Worm (Caenorhabditis elegans): Measurements from ENCODE around the gene pho-9.

The pho-9 gene

DNA sequence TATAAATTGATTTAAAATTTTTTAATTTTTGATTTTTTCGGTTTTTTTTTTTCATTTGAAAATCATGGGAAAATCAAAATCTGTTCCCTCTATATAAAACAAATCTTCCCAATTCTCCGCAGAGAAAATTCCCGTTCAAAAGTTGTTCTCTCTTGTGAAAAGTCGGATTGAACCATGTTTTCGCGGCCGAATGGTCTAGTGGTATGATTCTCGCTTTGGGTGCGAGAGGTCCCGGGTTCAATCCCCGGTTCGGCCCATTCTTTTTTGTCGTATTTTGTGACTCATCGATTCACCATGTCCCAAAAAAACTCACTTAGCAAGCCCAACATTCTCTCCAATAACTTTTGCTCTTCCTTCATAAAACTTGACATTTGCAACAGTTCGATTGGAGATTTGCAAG, 49.1 kb downstream of the pho-9 start:
- TF ChIP-seq Y55F3AM.14 (GFP tag; optimal IDR thresholded peaks at IDR 0.05) = no peak
- TF ChIP-seq lin-39 (tag; optimal IDR thresholded peaks at IDR 0.05) = no peak
- no peak for TF ChIP-seq ztf-4 (tag; optimal IDR thresholded peaks at IDR 0.05)
- TF ChIP-seq peb-1 (tag; optimal IDR thresholded peaks at IDR 0.05) = no peak
- no peak for TF ChIP-seq ceh-82 (tag; optimal IDR thresholded peaks at IDR 0.05)
- peak; percentile 48 for TF ChIP-seq fos-1 (tag; optimal IDR thresholded peaks at IDR 0.05)
- TF ChIP-seq ceh-16 (tag; optimal IDR thresholded peaks at IDR 0.05) = no peak
- no peak for TF ChIP-seq elt-1 (tag; optimal IDR thresholded peaks at IDR 0.05)

ce11 chrIII:2710211-2710610, 50.4 kb downstream of the pho-9 start:
- TF ChIP-seq sma-9 (GFP tag; optimal IDR thresholded peaks at IDR 0.05) = no peak
- no peak for TF ChIP-seq sma-9 (tag; optimal IDR thresholded peaks at IDR 0.05)
- TF ChIP-seq ztf-4 (tag; optimal IDR thresholded peaks at IDR 0.05) = no peak
- TF ChIP-seq sma-3 (GFP tag; optimal IDR thresholded peaks at IDR 0.05) = no peak
- TF ChIP-seq mbf-1 (tag; optimal IDR thresholded peaks at IDR 0.05) = no peak
